Fruit fly (Drosophila melanogaster): Measurements from ENCODE around the gene CG13458.

Gene CG13458

dm6 chr3L:15136659-15137572 is 23.6 kb downstream of the CG13458 start, which contains the start of gene CG12316 (continued):
- TF ChIP-seq Hr51 (GFP tag; optimal IDR thresholded peaks at IDR 0.05), result peak; percentile 92 to 94
- peak in 1 of 2 experiments; percentile 90 for TF ChIP-seq Eip74EF (GFP tag; optimal IDR thresholded peaks at IDR 0.05)
- peak; percentile 89 for TF ChIP-seq CG11723 (GFP tag; optimal IDR thresholded peaks at IDR 0.05)
- TF ChIP-seq gcm2 (GFP tag; optimal IDR thresholded peaks at IDR 0.05), result peak; percentile 70
- peak; percentile 88 for TF ChIP-seq Ssrp (tag; optimal IDR thresholded peaks at IDR 0.05)
- TF ChIP-seq Fer2 (tag; optimal IDR thresholded peaks at IDR 0.05), result peak; percentile 81
- TF ChIP-seq Oaz (GFP tag; IDR thresholded peaks at IDR 0.05), result peak; percentile 63
- peak; percentile 65 for TF ChIP-seq TFAM (GFP tag; optimal IDR thresholded peaks at IDR 0.05)
- peak; percentile 92 for TF ChIP-seq CG15269 (tag; optimal IDR thresholded peaks at IDR 0.05)
- peak; percentile 76 for TF ChIP-seq CG11093 (GFP tag; IDR thresholded peaks at IDR 0.05)
- TF ChIP-seq sna (GFP tag; IDR thresholded peaks at IDR 0.05; ENCODE audit: partially characterized antibody), result peak; percentile 57
- TF ChIP-seq CG4328 (GFP tag; optimal IDR thresholded peaks at IDR 0.05), result peak; percentile 94
- peak; percentile 94 for TF ChIP-seq zfh1 (GFP tag; IDR thresholded peaks at IDR 0.05)
- peak; percentile 89 for TF ChIP-seq Atf-2 (GFP tag; optimal IDR thresholded peaks at IDR 0.05)
- peak; percentile 96 for TF ChIP-seq CG33557 (GFP tag; optimal IDR thresholded peaks at IDR 0.05)
- peak; percentile 89 for TF ChIP-seq oc (tag; optimal IDR thresholded peaks at IDR 0.05)
- peak; percentile 81 for TF ChIP-seq CG6683 (GFP tag; optimal IDR thresholded peaks at IDR 0.05)
- peak; percentile 40 for TF ChIP-seq sqz (GFP tag; optimal IDR thresholded peaks at IDR 0.05)
- peak; percentile 94 for TF ChIP-seq CG6813 (GFP tag; optimal IDR thresholded peaks at IDR 0.05)
- peak; percentile 71 for TF ChIP-seq Dref (GFP tag; IDR thresholded peaks at IDR 0.05)
- no peak; the same call in none of the 2 replicates for TF ChIP-seq dimm (GFP tag; IDR thresholded peaks at IDR 0.05)
- TF ChIP-seq sima (GFP tag; optimal IDR thresholded peaks at IDR 0.05), result peak; percentile 84
- peak; percentile 84 for TF ChIP-seq schlank (tag; optimal IDR thresholded peaks at IDR 0.05)
- TF ChIP-seq CG7987 (GFP tag; optimal IDR thresholded peaks at IDR 0.05), result peak; percentile 85
- peak; percentile 94 for TF ChIP-seq HLH54F (GFP tag; optimal IDR thresholded peaks at IDR 0.05)
- TF ChIP-seq CG6854 (GFP tag; optimal IDR thresholded peaks at IDR 0.05), result peak; percentile 92
- peak; percentile 93 for TF ChIP-seq CG14710 (tag; optimal IDR thresholded peaks at IDR 0.05)
- TF ChIP-seq CG12659 (GFP tag; optimal IDR thresholded peaks at IDR 0.05), result peak; percentile 92
- peak; percentile 95 for TF ChIP-seq CG12219 (GFP tag; optimal IDR thresholded peaks at IDR 0.05)
- TF ChIP-seq Atf6 (GFP tag; IDR thresholded peaks at IDR 0.05), result peak; percentile 91
- peak; percentile 73; the same call in 1 of the 2 replicates for TF ChIP-seq bbx (GFP tag; IDR thresholded peaks at IDR 0.05; ENCODE audit: partially characterized antibody)
- no peak; the same call in 1 of the 2 replicates for TF ChIP-seq NFAT (GFP tag; IDR thresholded peaks at IDR 0.05)
- TF ChIP-seq CG10147 (GFP tag; optimal IDR thresholded peaks at IDR 0.05), result peak; percentile 89
- peak; percentile 89 for TF ChIP-seq CHES-1-like (GFP tag; optimal IDR thresholded peaks at IDR 0.05)
- TF ChIP-seq BEAF-32 (GFP tag; optimal IDR thresholded peaks at IDR 0.05), result peak; percentile 78
- TF ChIP-seq CG10979 (tag; optimal IDR thresholded peaks at IDR 0.05), result peak; percentile 95
- peak; percentile 87 for TF ChIP-seq seq (GFP tag; IDR thresholded peaks at IDR 0.05)
- TF ChIP-seq bsh (GFP tag; optimal IDR thresholded peaks at IDR 0.05), result peak; percentile 93 to 96
- TF ChIP-seq br (optimal IDR thresholded peaks at IDR 0.05), result no peak
- TF ChIP-seq NK7.1 (GFP tag; optimal IDR thresholded peaks at IDR 0.05), result peak; percentile 89
- TF ChIP-seq CG3163 (GFP tag; optimal IDR thresholded peaks at IDR 0.05), result peak; percentile 76
- peak; percentile 88 for TF ChIP-seq CG4707 (GFP tag; optimal IDR thresholded peaks at IDR 0.05)
- TF ChIP-seq dmrt11E (tag; optimal IDR thresholded peaks at IDR 0.05), result peak; percentile 96
- TF ChIP-seq MTF-1 (GFP tag; optimal IDR thresholded peaks at IDR 0.05; ENCODE audit: borderline replicate concordance), result peak; percentile 78
- TF ChIP-seq hbn (GFP tag; IDR thresholded peaks at IDR 0.05; ENCODE audit: partially characterized antibody), result peak; percentile 83
- TF ChIP-seq ems (GFP tag; optimal IDR thresholded peaks at IDR 0.05), result peak; percentile 95

All from whole organism, embryonic.